Worm (Caenorhabditis elegans) whole organism, late embryonic: ENCODE measurements around the gene C18B2.4.

ENCODE experiments used
- F13H6.1 ChIP-seq: sonication (generic microtip); optimal IDR thresholded peaks from 2 replicates; lab custom pipeline; 2016; ENCODE audit warnings: missing genetic modification characterization, missing compliant biosample characterization
- K02D7.2 ChIP-seq: sonication (generic microtip); optimal IDR thresholded peaks from 2 replicates; lab custom pipeline; 2017; ENCODE audit warnings: mild to moderate bottlenecking, missing genetic modification characterization, missing compliant biosample characterization
- Y22D7AL.16 ChIP-seq: sonication (generic microtip); optimal IDR thresholded peaks from 2 replicates; lab custom pipeline; 2016; ENCODE audit warnings: missing genetic modification characterization, missing compliant biosample characterization
- ahr-1 ChIP-seq: sonication (generic microtip); optimal IDR thresholded peaks from 2 replicates; lab custom pipeline; 2016; ENCODE audit warnings: missing genetic modification characterization, missing compliant biosample characterization
- ceh-18 ChIP-seq: sonication (generic microtip); optimal IDR thresholded peaks from 2 replicates; lab custom pipeline; 2016; ENCODE audit warnings: missing genetic modification characterization, missing compliant biosample characterization
- ceh-2 ChIP-seq: sonication (generic microtip); optimal IDR thresholded peaks from 2 replicates; lab custom pipeline; 2016; ENCODE audit warnings: missing genotype, missing genetic modification characterization, missing compliant biosample characterization
- ceh-22 ChIP-seq: sonication (generic microtip); optimal IDR thresholded peaks from 2 replicates; lab custom pipeline; 2017; ENCODE audit warnings: missing biosample characterization, missing genetic modification characterization
- ceh-30 ChIP-seq: fragments of 150-350 bp; optimal IDR thresholded peaks from 2 replicates; lab custom pipeline; 2014; ENCODE audit warnings: missing biosample characterization, missing genetic modification characterization
- ceh-31 ChIP-seq: sonication (generic microtip); optimal IDR thresholded peaks from 2 replicates; lab custom pipeline; 2016; ENCODE audit warnings: missing genetic modification characterization, missing compliant biosample characterization
- ceh-34 ChIP-seq: sonication (generic microtip); optimal IDR thresholded peaks from 2 replicates; lab custom pipeline; 2016; ENCODE audit warnings: mild to moderate bottlenecking, missing genetic modification characterization, missing compliant biosample characterization
- ceh-48 ChIP-seq: sonication (generic microtip); optimal IDR thresholded peaks from 2 replicates; lab custom pipeline; 2016; ENCODE audit warnings: missing genetic modification characterization, inconsistent platforms, missing compliant biosample characterization
- ceh-6 ChIP-seq: fragments of 200-800 bp; sonication (Bioruptor generic); optimal IDR thresholded peaks from 2 replicates; lab custom pipeline; 2018; ENCODE audit warnings: mild to moderate bottlenecking, missing genetic modification characterization, missing compliant biosample characterization
- che-1 ChIP-seq: sonication (generic microtip); optimal IDR thresholded peaks from 2 replicates; lab custom pipeline; 2016; ENCODE audit warnings: mild to moderate bottlenecking, missing genetic modification characterization, missing compliant biosample characterization
- dmd-4 ChIP-seq: sonication (generic microtip); optimal IDR thresholded peaks from 2 replicates; lab custom pipeline; 2016; ENCODE audit warnings: borderline replicate concordance, missing genetic modification characterization, missing compliant biosample characterization
- elt-2 ChIP-seq: sonication (generic microtip); optimal IDR thresholded peaks from 2 replicates; lab custom pipeline; 2016; ENCODE audit warnings: missing genetic modification reagents, missing genetic modification characterization, missing compliant biosample characterization
- elt-4 ChIP-seq: sonication (generic microtip); optimal IDR thresholded peaks from 2 replicates; lab custom pipeline; 2016; ENCODE audit warnings: missing genetic modification characterization, missing compliant biosample characterization
- fax-1 ChIP-seq: sonication (generic microtip); optimal IDR thresholded peaks from 2 replicates; lab custom pipeline; 2016; ENCODE audit warnings: missing genotype, missing genetic modification characterization, missing compliant biosample characterization
- fkh-10 ChIP-seq: fragments of 150-350 bp; optimal IDR thresholded peaks from 2 replicates; lab custom pipeline; 2014; ENCODE audit warnings: missing biosample characterization, missing genetic modification reagents, missing genetic modification characterization
- fkh-6 ChIP-seq: sonication (generic microtip); optimal IDR thresholded peaks from 2 replicates; lab custom pipeline; 2016; ENCODE audit warnings: missing genetic modification characterization, missing compliant biosample characterization
- hlh-13 ChIP-seq: fragments of 200-800 bp; sonication (Bioruptor generic); optimal IDR thresholded peaks from 2 replicates; lab custom pipeline; 2018; ENCODE audit warnings: mild to moderate bottlenecking, missing genetic modification characterization, missing compliant biosample characterization
- hlh-30 ChIP-seq: sonication (generic microtip); optimal IDR thresholded peaks from 2 replicates; lab custom pipeline; 2017; ENCODE audit warnings: antibody characterized with exemption, missing genetic modification characterization, missing compliant biosample characterization; ENCODE audit not compliant: insufficient read depth
- hlh-6 ChIP-seq: sonication (generic microtip); optimal IDR thresholded peaks from 2 replicates; lab custom pipeline; 2016; ENCODE audit warnings: missing genotype, missing genetic modification characterization, missing compliant biosample characterization
- lin-11 ChIP-seq: fragments of 200-800 bp; sonication (Bioruptor generic); optimal IDR thresholded peaks from 2 replicates; lab custom pipeline; 2018; ENCODE audit warnings: mild to moderate bottlenecking, missing genetic modification characterization, missing compliant biosample characterization
- madf-2 ChIP-seq: sonication (generic microtip); optimal IDR thresholded peaks from 2 replicates; lab custom pipeline; 2017; ENCODE audit warnings: missing genetic modification characterization, missing compliant biosample characterization
- nfya-1 ChIP-seq: sonication (generic microtip); optimal IDR thresholded peaks from 2 replicates; lab custom pipeline; 2017; ENCODE audit warnings: missing genetic modification characterization, mild to moderate bottlenecking, missing compliant biosample characterization, antibody characterized with exemption, moderate library complexity
- nhr-232 ChIP-seq: sonication (generic microtip); optimal IDR thresholded peaks from 2 replicates; lab custom pipeline; 2016; ENCODE audit warnings: missing genetic modification characterization, missing compliant biosample characterization
- pax-1 ChIP-seq: fragments of 150-350 bp; optimal IDR thresholded peaks from 2 replicates; lab custom pipeline; 2014; ENCODE audit warnings: missing biosample characterization, missing genetic modification characterization
- pha-4 ChIP-seq: fragments of 150-350 bp; optimal IDR thresholded peaks from 2 replicates; lab custom pipeline; 2018; ENCODE audit warnings: missing biosample characterization, missing genetic modification reagents, missing genetic modification characterization
- pros-1 ChIP-seq: fragments of 150-350 bp; optimal IDR thresholded peaks from 2 replicates; lab custom pipeline; 2014; ENCODE audit warnings: missing biosample characterization, missing genetic modification reagents, missing genetic modification characterization
- ref-2 ChIP-seq: sonication (generic microtip); optimal IDR thresholded peaks from 2 replicates; lab custom pipeline; 2016; ENCODE audit warnings: missing genetic modification characterization, missing compliant biosample characterization
- sdc-2 ChIP-seq: sonication (generic microtip); optimal IDR thresholded peaks from 2 replicates; lab custom pipeline; 2016; ENCODE audit warnings: missing genotype, missing genetic modification characterization, missing compliant biosample characterization
- sox-2 ChIP-seq: fragments of 200-800 bp; sonication (Bioruptor generic); IDR thresholded peaks from 2 replicates; pipeline ENCODE4 v1.3.6; 2022; ENCODE audit warnings: missing genetic modification reagents, missing genetic modification characterization, missing compliant biosample characterization
- syd-9 ChIP-seq: sonication (generic microtip); optimal IDR thresholded peaks from 2 replicates; lab custom pipeline; 2016; ENCODE audit warnings: mild to moderate bottlenecking, missing genetic modification characterization, moderate library complexity, missing compliant biosample characterization
- tbx-2 ChIP-seq: sonication (generic microtip); optimal IDR thresholded peaks from 2 replicates; lab custom pipeline; 2016; ENCODE audit warnings: missing genetic modification characterization, missing compliant biosample characterization
- ttx-3 ChIP-seq: sonication (generic microtip); optimal IDR thresholded peaks from 2 replicates; lab custom pipeline; 2016; ENCODE audit warnings: missing genetic modification reagents, missing genetic modification characterization, missing compliant biosample characterization
- unc-42 ChIP-seq: sonication (generic microtip); optimal IDR thresholded peaks from 2 replicates; lab custom pipeline; 2016; ENCODE audit warnings: missing genotype, missing genetic modification characterization, missing compliant biosample characterization
- ztf-16 ChIP-seq: sonication (generic microtip); optimal IDR thresholded peaks from 2 replicates; lab custom pipeline; 2017; ENCODE audit warnings: missing genetic modification characterization, missing compliant biosample characterization

The C18B2.4 gene

ce11 chrX:3605727-3606126, at the start of gene C18B2.4 (continued):
- TF ChIP-seq ttx-3 (tag; lab: Kevin White, UChicago) (no peak), nhr-232 (tag; lab: Kevin White, UChicago) (no peak), Y22D7AL.16 (tag; lab: Kevin White, UChicago) (no peak), che-1 (tag; lab: Kevin White, UChicago) (no peak), elt-4 (tag; lab: Kevin White, UChicago) (no peak), syd-9 (tag; lab: Kevin White, UChicago) (no peak), ceh-30 (tag; lab: Kevin White, UChicago) (no peak), ahr-1 (tag; lab: Kevin White, UChicago) (no peak), fax-1 (tag; lab: Kevin White, UChicago) (no peak), ceh-6 (GFP tag; lab: Kevin White, UChicago) (no peak), elt-2 (tag; lab: Kevin White, UChicago) (peak; percentile 34), fkh-10 (GFP tag; lab: Kevin White, UChicago) (no peak), unc-42 (tag; lab: Kevin White, UChicago) (peak; percentile 75)

ce11 chrX:3654623-3655022, 49.1 kb upstream of the C18B2.4 start, which contains the start of gene R11G1.11:
Gene R11G1.11 (plus strand): TSS chrX:3654923.
- TF ChIP-seq fax-1 (tag; lab: Kevin White, UChicago) (no peak), fkh-6 (no peak), lin-11 (tag; lab: Kevin White, UChicago) (no peak), ahr-1 (tag; lab: Kevin White, UChicago) (no peak), pros-1 (tag; lab: Kevin White, UChicago) (no peak), dmd-4 (tag; lab: Kevin White, UChicago) (no peak), Y22D7AL.16 (tag; lab: Kevin White, UChicago) (no peak), K02D7.2 (tag; lab: Kevin White, UChicago) (no peak), hlh-6 (tag; lab: Kevin White, UChicago) (no peak), pax-1 (no peak), ceh-18 (no peak), pha-4 (tag; lab: Kevin White, UChicago) (no peak), hlh-13 (no peak), F13H6.1 (tag; lab: Kevin White, UChicago) (no peak), ztf-16 (tag; lab: Kevin White, UChicago) (no peak)

ce11 chrX:3650100-3650809, 44.7 kb upstream of the C18B2.4 start, which contains the start of the genes sax-1 and R11G1.2:
Gene sax-1 (minus strand): TSS chrX:3650150.
Gene R11G1.2 (plus strand): TSS chrX:3650614.
- TF ChIP-seq ceh-30 (tag; lab: Kevin White, UChicago) (peak; percentile 43), sdc-2 (tag; lab: Kevin White, UChicago) (peak; percentile 56), ceh-48 (tag; lab: Kevin White, UChicago) (peak; percentile 52), ceh-18 (peak; percentile 5), madf-2 (no peak), ceh-22 (tag; lab: Kevin White, UChicago) (no peak), nfya-1 (tag; lab: Kevin White, UChicago) (peak; percentile 69), hlh-30 (tag; lab: Kevin White, UChicago) (peak; percentile 97), ceh-31 (tag; lab: Kevin White, UChicago) (peak; percentile 57), ref-2 (tag; lab: Kevin White, UChicago) (peak; percentile 61), ceh-34 (tag; lab: Kevin White, UChicago) (no peak), ceh-2 (tag; lab: Kevin White, UChicago) (peak; percentile 2), sox-2 (GFP tag; lab: Robert Waterston, UW) (peak; percentile 53), tbx-2 (tag; lab: Kevin White, UChicago) (peak; percentile 54)
